Fruit fly (Drosophila melanogaster) whole organism, pupa: ENCODE data around the gene phtm.

Source experiments
- CG10348 ChIP-seq: fragments of 200-800 bp; sonication (Bioruptor generic); IDR thresholded peaks from 2 replicates; pipeline ENCODE4 v1.3.6; 2022; ENCODE audit warnings: missing biosample characterization, missing genetic modification characterization
- CG12605 ChIP-seq: fragments of 200-800 bp; sonication (Bioruptor generic); IDR thresholded peaks from 2 replicates; pipeline ENCODE4 v1.3.6; 2022; ENCODE audit warnings: missing biosample characterization, missing genetic modification characterization
- CG13204 ChIP-seq: fragments of 200-800 bp; sonication (Bioruptor generic); optimal IDR thresholded peaks from 2 replicates; lab custom pipeline; 2018; ENCODE audit warnings: missing biosample characterization, mild to moderate bottlenecking, missing genetic modification characterization, moderate library complexity
- CG14655 ChIP-seq: fragments of 200-800 bp; sonication (Bioruptor generic); optimal IDR thresholded peaks from 3 replicates; lab custom pipeline; 2017; ENCODE audit warnings: mild to moderate bottlenecking, missing biosample characterization, missing genetic modification reagents, missing genetic modification characterization
- CG15710 ChIP-seq: fragments of 200-800 bp; sonication (Bioruptor generic); optimal IDR thresholded peaks from 2 replicates; lab custom pipeline; 2018; ENCODE audit warnings: missing biosample characterization, mild to moderate bottlenecking, missing genetic modification characterization, moderate library complexity
- CG17806 ChIP-seq: fragments of 200-800 bp; sonication (Bioruptor generic); optimal IDR thresholded peaks from 2 replicates; lab custom pipeline; 2018; ENCODE audit warnings: missing biosample characterization, mild to moderate bottlenecking, missing genetic modification characterization, moderate library complexity
- CG32121 ChIP-seq: fragments of 200-800 bp; sonication (Bioruptor generic); IDR thresholded peaks from 2 replicates; pipeline ENCODE4 v1.3.6; 2022; ENCODE audit warnings: missing biosample characterization, missing genetic modification characterization
- CG34367 ChIP-seq: fragments of 200-800 bp; sonication (Bioruptor generic); optimal IDR thresholded peaks from 2 replicates; lab custom pipeline; 2018; ENCODE audit warnings: missing biosample characterization, mild to moderate bottlenecking, missing genetic modification characterization
- CG4496 ChIP-seq: fragments of 200-800 bp; sonication (Bioruptor generic); IDR thresholded peaks from 3 replicates; pipeline ENCODE4 v1.3.6; 2022; ENCODE audit warnings: missing biosample characterization, missing genetic modification characterization
- CG8159 ChIP-seq: fragments of 200-800 bp; sonication (Bioruptor generic); optimal IDR thresholded peaks from 3 replicates; lab custom pipeline; 2018; ENCODE audit warnings: missing biosample characterization, mild to moderate bottlenecking, missing genetic modification characterization, moderate library complexity
- CG8301 ChIP-seq: fragments of 200-800 bp; sonication (Bioruptor generic); optimal IDR thresholded peaks from 2 replicates; lab custom pipeline; 2018; ENCODE audit warnings: missing biosample characterization, mild to moderate bottlenecking, missing genetic modification characterization
- CG9948 ChIP-seq: fragments of 200-800 bp; sonication (Bioruptor generic); optimal IDR thresholded peaks from 2 replicates; lab custom pipeline; 2018; ENCODE audit warnings: missing biosample characterization, mild to moderate bottlenecking, missing genetic modification characterization, moderate library complexity
- EcR ChIP-seq: fragments of 200-800 bp; sonication (Bioruptor generic); optimal IDR thresholded peaks from 3 replicates; lab custom pipeline; 2019; ENCODE audit warnings: missing biosample characterization, missing genetic modification characterization, mild to moderate bottlenecking, moderate library complexity, missing genetic modification reagents
- Ets98B ChIP-seq: fragments of 200-800 bp; sonication (Bioruptor generic); IDR thresholded peaks from 2 replicates; pipeline ENCODE4 v1.3.6; 2022; ENCODE audit warnings: missing biosample characterization, missing genetic modification characterization
- Pif1A ChIP-seq: fragments of 200-800 bp; sonication (Bioruptor generic); optimal IDR thresholded peaks from 3 replicates; lab custom pipeline; 2016; ENCODE audit warnings: missing biosample characterization, missing genetic modification characterization
- Pif1B ChIP-seq: fragments of 200-800 bp; sonication (Bioruptor generic); optimal IDR thresholded peaks from 3 replicates; lab custom pipeline; 2016; ENCODE audit warnings: missing biosample characterization, missing genetic modification characterization
- Snoo ChIP-seq: fragments of 200-800 bp; sonication (Bioruptor generic); optimal IDR thresholded peaks from 3 replicates; lab custom pipeline; 2017; ENCODE audit warnings: missing biosample characterization, mild to moderate bottlenecking, missing genetic modification characterization, inconsistent platforms
- fd96Ca ChIP-seq: fragments of 200-800 bp; sonication (Bioruptor generic); IDR thresholded peaks from 3 replicates; pipeline ENCODE4 v1.3.6; 2022; ENCODE audit warnings: missing biosample characterization, missing genetic modification characterization
- rn ChIP-seq: fragments of 200-800 bp; sonication (Bioruptor generic); IDR thresholded peaks from 2 replicates; pipeline ENCODE4 v1.3.6; 2022; ENCODE audit warnings: missing biosample characterization, missing genetic modification characterization

phtm gene

dm6 chrX:18672900-18673529, 12.6 kb upstream of the phtm start:
- no peak for TF ChIP-seq rn (GFP tag; lab: Robert Waterston, UW)
- no peak for TF ChIP-seq CG12605
- no peak for TF ChIP-seq CG10348 (GFP tag; lab: Robert Waterston, UW)
- TF ChIP-seq CG8301 (tag; lab: Kevin White, UChicago), result no peak
- TF ChIP-seq Pif1B (GFP tag; lab: Kevin White, UChicago), result no peak
- no peak for TF ChIP-seq CG32121
- TF ChIP-seq Pif1A, result no peak
- TF ChIP-seq CG4496, result no peak
- no peak for TF ChIP-seq CG15710 (tag; lab: Kevin White, UChicago)
- no peak for TF ChIP-seq CG13204 (GFP tag; lab: Kevin White, UChicago)
- TF ChIP-seq CG8159 (tag; lab: Kevin White, UChicago), result no peak

dm6 chrX:18675272-18675671, 10.3 kb upstream of the phtm start:
- TF ChIP-seq rn (GFP tag; lab: Robert Waterston, UW) (no peak), CG15710 (tag; lab: Kevin White, UChicago) (no peak), CG4496 (peak; percentile 59; the same call in 1 of the 3 replicates), fd96Ca (no peak), CG8159 (tag; lab: Kevin White, UChicago) (no peak), EcR (GFP tag; lab: Kevin White, UChicago) (peak; percentile 92), CG14655 (GFP tag; lab: Kevin White, UChicago) (no peak), CG13204 (GFP tag; lab: Kevin White, UChicago) (peak; percentile 70)
- TF ChIP-seq, all 21 proteins: peak for 3

- TF ChIP-seq CG14655 (GFP tag; lab: Kevin White, UChicago) (peak; percentile 51), CG9948 (tag; lab: Kevin White, UChicago) (no peak), Pif1A (peak; percentile 6)
Measured at dm6 chrX:18675702-18676101, 9.9 kb upstream of the phtm start.

- TF ChIP-seq CG10348 (GFP tag; lab: Robert Waterston, UW) (no peak), CG13204 (GFP tag; lab: Kevin White, UChicago) (peak; percentile 8), fd96Ca (no peak), EcR (GFP tag; lab: Kevin White, UChicago) (peak; percentile 86)
Measured at dm6 chrX:18676756-18677155, 8.8 kb upstream of the phtm start.

dm6 chrX:18678876-18679275, 6.7 kb upstream of the phtm start:
- TF ChIP-seq CG32121 (peak; percentile 53; the same call in 1 of the 2 replicates), CG10348 (GFP tag; lab: Robert Waterston, UW) (0 out of 2 replicates have a peak, but pooled peaks have one; percentile 31), CG14655 (GFP tag; lab: Kevin White, UChicago) (peak; percentile 43), CG15710 (tag; lab: Kevin White, UChicago) (no peak), Pif1B (GFP tag; lab: Kevin White, UChicago) (peak; percentile 14), Pif1A (peak; percentile 7), CG34367 (no peak), CG12605 (peak; percentile 41; the same call in 1 of the 2 replicates), fd96Ca (peak; percentile 79), CG13204 (GFP tag; lab: Kevin White, UChicago) (no peak), EcR (GFP tag; lab: Kevin White, UChicago) (no peak), CG8301 (tag; lab: Kevin White, UChicago) (peak; percentile 29), CG4496 (peak; percentile 75; the same call in 2 of the 3 replicates), Ets98B (peak; percentile 52), rn (GFP tag; lab: Robert Waterston, UW) (no peak), CG9948 (tag; lab: Kevin White, UChicago) (peak; percentile 25)

- TF ChIP-seq Ets98B (no peak), EcR (GFP tag; lab: Kevin White, UChicago) (peak; percentile 84)
Measured at dm6 chrX:18681410-18681809, 4.2 kb upstream of the phtm start.

dm6 chrX:18682815-18683214, 2.8 kb upstream of the phtm start:
- TF ChIP-seq CG34367 (no peak), CG10348 (GFP tag; lab: Robert Waterston, UW) (no peak), Ets98B (no peak), CG17806 (tag; lab: Kevin White, UChicago) (no peak), CG15710 (tag; lab: Kevin White, UChicago) (no peak), fd96Ca (no peak), CG9948 (tag; lab: Kevin White, UChicago) (no peak), CG14655 (GFP tag; lab: Kevin White, UChicago) (no peak), EcR (GFP tag; lab: Kevin White, UChicago) (no peak), CG32121 (no peak), CG8301 (tag; lab: Kevin White, UChicago) (no peak), Pif1B (GFP tag; lab: Kevin White, UChicago) (no peak), CG4496 (no peak), rn (GFP tag; lab: Robert Waterston, UW) (no peak), Snoo (tag; lab: Kevin White, UChicago) (no peak), CG8159 (tag; lab: Kevin White, UChicago) (no peak)
